Worm (Caenorhabditis elegans) whole organism, L4 larva: ENCODE results near the gene B0294.1.
A peak's percentile ranks its signal among the peaks of the same experiment; 100 is the strongest.

Experiments used
- D1046.2 ChIP-seq: fragments of 200-800 bp; sonication (Bioruptor generic); IDR thresholded peaks from 2 replicates; pipeline ENCODE4 v1.3.6; 2022; ENCODE audit warnings: missing genetic modification characterization, missing compliant biosample characterization
- F49E8.2 ChIP-seq: sonication (generic microtip); optimal IDR thresholded peaks from 2 replicates; lab custom pipeline; 2016; ENCODE audit warnings: missing compliant biosample characterization, mild to moderate bottlenecking, missing genetic modification characterization, borderline replicate concordance
- T20F7.1 ChIP-seq: fragments of 200-800 bp; sonication (Bioruptor generic); optimal IDR thresholded peaks from 2 replicates; lab custom pipeline; 2018; ENCODE audit warnings: mild to moderate bottlenecking, missing genetic modification characterization, missing compliant biosample characterization
- Y48G9A.11 ChIP-seq: fragments of 200-800 bp; sonication (Bioruptor generic); IDR thresholded peaks from 2 replicates; pipeline ENCODE4 v1.3.6; 2022; ENCODE audit warnings: missing genetic modification reagents, missing genetic modification characterization, missing compliant biosample characterization
- ZK337.2 ChIP-seq: fragments of 200-800 bp; sonication (Bioruptor generic); IDR thresholded peaks from 2 replicates; pipeline ENCODE4 v1.3.6; 2022; ENCODE audit warnings: missing genetic modification reagents, missing genetic modification characterization, missing compliant biosample characterization
- ZK546.5 ChIP-seq, 2 experiments: sonication (generic microtip); optimal IDR thresholded peaks; 2 replicates each; lab custom pipeline; 2017; ENCODE audit warnings: missing biosample characterization in 2 of 2, missing genetic modification characterization in 2 of 2
- aha-1 ChIP-seq: fragments of 150-350 bp; peaks from one replicate; lab custom pipeline; 2014; ENCODE audit warnings: missing biosample characterization, missing genetic modification characterization
- aly-2 ChIP-seq: sonication (generic microtip); optimal IDR thresholded peaks from 2 replicates; lab custom pipeline; 2018; ENCODE audit warnings: missing biosample characterization, missing genetic modification characterization
- ama-1 ChIP-seq: fragments of 150-350 bp; optimal IDR thresholded peaks from 2 replicates; lab custom pipeline; 2014; ENCODE audit warnings: inconsistent platforms, mixed read lengths
- ceh-44 ChIP-seq: fragments of 200-800 bp; sonication (Bioruptor generic); IDR thresholded peaks from 2 replicates; pipeline ENCODE4 v1.3.6; 2022; ENCODE audit warnings: missing genetic modification reagents, missing genetic modification characterization, missing compliant biosample characterization
- cey-2 ChIP-seq: sonication (generic microtip); optimal IDR thresholded peaks from 3 replicates; lab custom pipeline; 2017; ENCODE audit warnings: missing genetic modification characterization, mild to moderate bottlenecking, missing compliant biosample characterization, antibody characterized with exemption, borderline replicate concordance; ENCODE audit not compliant: insufficient read depth
- daf-12 ChIP-seq: fragments of 150-350 bp; optimal IDR thresholded peaks from 2 replicates; lab custom pipeline; 2014; ENCODE audit warnings: missing biosample characterization, missing genetic modification reagents, missing genetic modification characterization
- daf-8 ChIP-seq: fragments of 200-800 bp; sonication (Bioruptor generic); IDR thresholded peaks from 2 replicates; pipeline ENCODE4 v1.3.6; 2022; ENCODE audit warnings: missing genetic modification characterization, missing compliant biosample characterization
- dmd-8 ChIP-seq: fragments of 200-800 bp; sonication (Bioruptor generic); IDR thresholded peaks from 2 replicates; pipeline ENCODE4 v1.3.6; 2022; ENCODE audit warnings: missing genetic modification characterization, missing compliant biosample characterization
- duxl-1 ChIP-seq: sonication (generic microtip); optimal IDR thresholded peaks from 2 replicates; lab custom pipeline; 2016; ENCODE audit warnings: mild to moderate bottlenecking, missing genetic modification characterization, moderate library complexity, missing compliant biosample characterization; ENCODE audit not compliant: poor library complexity
- egl-27 ChIP-seq: sonication (generic microtip); optimal IDR thresholded peaks from 3 replicates; lab custom pipeline; 2017; ENCODE audit warnings: missing biosample characterization, missing genetic modification reagents, missing genetic modification characterization
- egl-43 ChIP-seq: fragments of 200-800 bp; sonication (Bioruptor generic); IDR thresholded peaks from 2 replicates; pipeline ENCODE4 v1.3.6; 2022; ENCODE audit warnings: missing genetic modification reagents, missing genetic modification characterization, missing compliant biosample characterization
- fkh-10 ChIP-seq: fragments of 150-350 bp; optimal IDR thresholded peaks from 2 replicates; lab custom pipeline; 2014; ENCODE audit warnings: missing biosample characterization, missing genetic modification reagents, missing genetic modification characterization
- hif-1 ChIP-seq, 2 experiments: sonication (generic microtip); optimal IDR thresholded peaks; 2 replicates each; lab custom pipeline; 2016 to 2017; ENCODE audit warnings: missing compliant biosample characterization in 2 of 2, missing genetic modification characterization in 2 of 2, missing genetic modification reagents in 2 of 2, missing genotype in 2 of 2, mild to moderate bottlenecking in 1 of 2
- lin-1 ChIP-seq: fragments of 200-800 bp; sonication (Bioruptor generic); IDR thresholded peaks from 2 replicates; pipeline ENCODE4 v1.3.6; 2022; ENCODE audit warnings: missing genetic modification reagents, missing genetic modification characterization, missing compliant biosample characterization
- lin-13 ChIP-seq: fragments of 150-350 bp; optimal IDR thresholded peaks from 2 replicates; lab custom pipeline; 2014; ENCODE audit warnings: missing biosample characterization, missing genetic modification reagents, missing genetic modification characterization
- mdt-29 ChIP-seq: fragments of 200-800 bp; sonication (Bioruptor generic); IDR thresholded peaks from 2 replicates; pipeline ENCODE4 v1.3.6; 2022; ENCODE audit warnings: missing genetic modification reagents, missing genetic modification characterization, missing compliant biosample characterization
- mep-1 ChIP-seq: fragments of 150-350 bp; sonication (generic microtip); optimal IDR thresholded peaks from 3 replicates; lab custom pipeline; 2014; ENCODE audit warnings: missing biosample characterization, missing genetic modification characterization
- mes-2 ChIP-seq: sonication (generic microtip); optimal IDR thresholded peaks from 2 replicates; lab custom pipeline; 2016; ENCODE audit warnings: missing genotype, mild to moderate bottlenecking, missing genetic modification characterization, missing compliant biosample characterization; ENCODE audit not compliant: poor library complexity, severe bottlenecking
- nhr-102 ChIP-seq: sonication (generic microtip); optimal IDR thresholded peaks from 2 replicates; lab custom pipeline; 2016; ENCODE audit warnings: mild to moderate bottlenecking, missing genetic modification characterization, moderate library complexity, missing compliant biosample characterization
- nhr-25 ChIP-seq: sonication (generic microtip); optimal IDR thresholded peaks from 2 replicates; lab custom pipeline; 2017; ENCODE audit warnings: missing genetic modification characterization, mild to moderate bottlenecking, missing compliant biosample characterization, antibody characterized with exemption, moderate library complexity, borderline replicate concordance; ENCODE audit not compliant: insufficient read depth
- nhr-76 ChIP-seq: fragments of 150-350 bp; optimal IDR thresholded peaks from 2 replicates; lab custom pipeline; 2014; ENCODE audit warnings: missing biosample characterization, missing genetic modification characterization
- php-3 ChIP-seq: fragments of 200-800 bp; sonication (Bioruptor generic); IDR thresholded peaks from 2 replicates; pipeline ENCODE4 v1.3.6; 2022; ENCODE audit warnings: missing genetic modification reagents, missing genetic modification characterization, missing compliant biosample characterization
- saeg-2 ChIP-seq: fragments of 200-800 bp; sonication (Bioruptor generic); IDR thresholded peaks from 2 replicates; pipeline ENCODE4 v1.3.6; 2022; ENCODE audit warnings: missing genetic modification reagents, missing genetic modification characterization, missing compliant biosample characterization
- set-16 ChIP-seq: fragments of 200-800 bp; sonication (Bioruptor generic); IDR thresholded peaks from 2 replicates; pipeline ENCODE4 v1.3.6; 2022; ENCODE audit warnings: missing genetic modification reagents, missing genetic modification characterization, missing compliant biosample characterization
- snpc-4 ChIP-seq: fragments of 150-350 bp; optimal IDR thresholded peaks from 2 replicates; lab custom pipeline; 2014; ENCODE audit warnings: missing biosample characterization, missing genetic modification characterization
- tag-97 ChIP-seq: fragments of 200-800 bp; sonication (Bioruptor generic); IDR thresholded peaks from 2 replicates; pipeline ENCODE4 v1.3.6; 2022; ENCODE audit warnings: missing genetic modification characterization, missing compliant biosample characterization
- tra-1 ChIP-seq: fragments of 200-800 bp; sonication (Bioruptor generic); IDR thresholded peaks from 2 replicates; pipeline ENCODE4 v1.3.6; 2022; ENCODE audit warnings: missing genetic modification reagents, missing genetic modification characterization, missing compliant biosample characterization
- unc-130 ChIP-seq: sonication (generic microtip); optimal IDR thresholded peaks from 2 replicates; lab custom pipeline; 2016; ENCODE audit warnings: missing genetic modification reagents, missing genetic modification characterization, missing compliant biosample characterization
- unc-62 ChIP-seq, 3 experiments: fragments of 150-350 bp in 1 of 3; sonication (generic microtip); optimal IDR thresholded peaks in 2 of 3; peaks in 1 of 3; 1 replicate in 1 of 3; 2 replicates in 2 of 3; lab custom pipeline; 2014 to 2017; ENCODE audit warnings: missing biosample characterization in 3 of 3, missing genetic modification characterization in 3 of 3, missing genetic modification reagents in 3 of 3, missing genotype in 1 of 3
- zfp-3 ChIP-seq: fragments of 200-800 bp; sonication (Bioruptor generic); conservative IDR thresholded peaks from 2 replicates; pipeline ENCODE4 v1.3.6; 2022; ENCODE audit warnings: missing genetic modification reagents, missing genetic modification characterization, missing compliant biosample characterization

The B0294.1 gene

DNA sequence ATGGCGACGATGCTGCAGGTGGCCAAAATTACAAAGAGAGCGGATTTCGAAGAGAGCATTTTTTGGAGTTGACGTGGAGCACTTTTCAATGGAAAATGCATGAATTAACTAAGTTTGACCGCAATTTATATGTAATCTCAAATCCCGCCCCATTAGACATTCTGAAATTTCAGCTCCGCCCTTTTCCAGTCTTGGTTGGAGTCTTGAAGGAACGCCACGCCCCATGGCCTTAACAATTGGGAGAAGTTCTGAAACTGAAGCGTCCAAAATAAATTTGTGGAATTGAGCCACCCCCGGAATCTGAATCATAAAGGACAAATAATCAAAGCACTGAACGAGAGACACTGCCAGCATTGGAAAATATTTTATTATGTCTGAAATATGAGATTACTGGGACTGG lies at the start of gene B0294.1:
Gene B0294.1 (minus strand): TSS at position 101 of the 400 bp plus-strand sequence.
- TF ChIP-seq set-16 (GFP tag; lab: Robert Waterston, UW) (no peak), nhr-102 (tag; lab: Kevin White, UChicago) (no peak), saeg-2 (no peak), egl-27 (tag; lab: Kevin White, UChicago) (no peak), mdt-29 (GFP tag; lab: Robert Waterston, UW) (no peak), daf-12 (tag; lab: Kevin White, UChicago) (no peak)

DNA sequence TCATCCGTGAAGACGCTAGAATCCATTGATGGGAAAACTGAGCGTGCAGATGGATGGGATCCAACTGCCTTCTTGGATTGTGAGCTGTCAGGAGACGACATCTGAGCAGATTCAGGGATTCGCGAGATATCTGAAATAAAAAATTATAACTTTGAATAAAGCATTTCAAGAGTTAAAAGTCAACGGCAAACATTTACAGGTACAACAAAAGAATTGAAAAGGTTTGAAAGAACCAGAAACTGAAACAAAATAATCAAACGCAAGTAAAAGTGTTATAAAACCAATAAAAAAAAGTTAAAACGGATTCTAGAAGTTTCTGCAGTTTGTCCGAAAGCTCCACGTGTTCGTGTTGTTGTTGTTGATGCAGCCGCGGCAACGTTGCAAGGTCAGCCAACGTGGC lies 42.7 kb upstream of the B0294.1 start, which contains the start of gene Y59E1A.4:
Gene Y59E1A.4 (minus strand): TSS at position 101 of the 400 bp plus-strand sequence.
- no peak for TF ChIP-seq zfp-3 (GFP tag; lab: Robert Waterston, UW)
- TF ChIP-seq ZK337.2 (GFP tag; lab: Robert Waterston, UW) = no peak
- no peak for TF ChIP-seq T20F7.1
- no peak for TF ChIP-seq D1046.2
- TF ChIP-seq lin-1 (GFP tag; lab: Robert Waterston, UW) = no peak
- TF ChIP-seq ama-1 (lab: Kevin White, UChicago) = no peak
- TF ChIP-seq unc-130 (GFP tag; lab: Kevin White, UChicago) = no peak
- no peak for TF ChIP-seq egl-27 (tag; lab: Kevin White, UChicago)
- TF ChIP-seq nhr-102 (tag; lab: Kevin White, UChicago) = no peak
- no peak for TF ChIP-seq mes-2 (tag; lab: Kevin White, UChicago)
- no peak for TF ChIP-seq Y48G9A.11 (GFP tag; lab: Robert Waterston, UW)

DNA sequence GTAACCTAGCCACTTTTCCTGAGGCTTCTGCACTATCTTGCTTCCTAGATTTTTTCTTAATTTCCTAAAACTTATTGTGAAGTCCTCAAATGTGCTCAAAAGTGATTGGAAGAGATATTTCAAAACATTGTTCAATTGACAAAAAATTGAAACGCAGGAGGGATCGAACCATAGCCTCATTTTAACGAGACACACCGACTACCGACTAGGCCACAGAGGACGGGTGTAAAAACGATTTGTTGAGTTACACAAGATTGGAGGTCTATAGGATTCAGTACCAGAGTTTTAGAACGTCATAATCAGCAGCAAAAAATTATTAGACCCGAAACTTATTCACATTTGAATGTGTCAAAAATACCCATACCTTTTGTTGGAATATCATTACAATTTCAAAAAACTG lies 42.1 kb upstream of the B0294.1 start:
- no peak for TF ChIP-seq nhr-76 (tag; lab: Kevin White, UChicago)
- TF ChIP-seq lin-13 (GFP tag; lab: Kevin White, UChicago) = peak; percentile 1
- TF ChIP-seq ama-1 (lab: Kevin White, UChicago) = no peak
- no peak for TF ChIP-seq daf-12 (tag; lab: Kevin White, UChicago)
- peak; percentile 54 for TF ChIP-seq duxl-1 (tag; lab: Kevin White, UChicago)
- TF ChIP-seq ZK337.2 (GFP tag; lab: Robert Waterston, UW) = no peak
- TF ChIP-seq egl-43 (GFP tag; lab: Robert Waterston, UW) = no peak

DNA sequence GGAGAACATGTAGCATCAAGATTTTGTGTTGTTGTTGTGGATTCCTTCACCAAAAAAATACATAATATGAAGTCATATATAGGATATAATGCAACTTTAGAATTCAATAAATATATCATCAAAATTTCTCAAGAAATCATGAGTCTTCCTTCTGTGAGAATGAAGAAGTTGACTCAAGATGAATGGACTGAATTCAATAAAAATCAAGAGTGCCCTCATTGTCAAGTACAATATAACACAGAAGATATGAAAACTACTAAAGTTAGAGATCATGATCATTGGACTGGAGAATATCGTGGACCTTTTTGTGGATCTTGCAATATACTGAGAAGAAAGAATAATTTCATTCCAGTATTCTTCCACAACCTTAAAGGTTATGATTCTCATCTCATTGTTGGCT lies 38.3 kb upstream of the B0294.1 start:
- TF ChIP-seq nhr-25 (no peak), aha-1 (tag; lab: Kevin White, UChicago) (peak; percentile 67), unc-62 (GFP tag; optimal IDR thresholded peaks at IDR 0.05 in 1 of 2; lab: Kevin White, UChicago) (peak in 1 of 2 experiments; percentile 95), unc-62 (tag; optimal IDR thresholded peaks at IDR 0.05; lab: Kevin White, UChicago) (no peak)

DNA sequence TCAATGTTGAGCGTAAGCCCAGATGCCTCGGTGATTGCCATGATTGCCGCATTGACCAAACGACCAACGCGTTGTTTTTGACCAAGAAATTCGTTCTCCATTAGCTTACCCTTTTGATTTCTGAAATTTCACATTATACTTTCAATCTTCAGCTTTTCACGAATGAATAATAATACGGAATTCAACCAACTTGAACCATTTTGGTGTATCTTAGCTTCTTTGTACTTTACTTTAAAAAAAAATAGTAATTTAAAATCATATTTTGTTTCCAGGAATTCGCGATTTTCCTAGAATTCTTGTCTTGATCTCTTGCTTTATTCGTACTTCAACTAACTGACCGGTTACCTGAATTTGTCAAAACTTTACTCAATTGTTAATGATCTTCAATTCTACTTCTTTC lies 27.0 kb upstream of the B0294.1 start, which contains the start of gene ZC53.2:
Gene ZC53.2 (minus strand): TSS at position 101 of the 400 bp plus-strand sequence.
- TF ChIP-seq Y48G9A.11 (GFP tag; lab: Robert Waterston, UW) (no peak), zfp-3 (GFP tag; lab: Robert Waterston, UW) (no peak), F49E8.2 (no peak), cey-2 (tag; lab: Kevin White, UChicago) (no peak), fkh-10 (GFP tag; lab: Kevin White, UChicago) (no peak), daf-8 (GFP tag; lab: Robert Waterston, UW) (no peak), tag-97 (GFP tag; lab: Robert Waterston, UW) (no peak)

DNA sequence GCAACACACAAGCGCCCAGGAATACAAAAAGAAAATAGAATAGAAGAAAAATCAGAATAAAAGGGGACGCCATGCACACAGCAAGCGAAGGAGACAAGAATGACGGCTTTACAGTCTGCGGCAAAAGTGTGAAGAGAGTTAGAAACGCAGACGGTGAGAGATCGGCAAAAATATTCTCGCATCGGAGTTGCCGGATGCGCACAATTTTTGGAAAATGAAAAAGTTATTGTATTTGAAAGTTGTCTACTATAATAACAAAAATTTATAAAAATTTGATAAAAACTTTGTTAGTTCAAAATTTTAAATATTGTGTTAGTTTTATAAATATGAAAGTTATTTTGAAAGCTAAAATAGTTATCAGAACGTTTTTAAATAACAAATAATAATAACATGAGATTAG lies 25.2 kb upstream of the B0294.1 start, which contains the start of gene ZC53.22:
Gene ZC53.22 (minus strand): TSS at position 101 of the 400 bp plus-strand sequence.
- no peak for TF ChIP-seq php-3
- no peak for TF ChIP-seq tra-1 (GFP tag; lab: Robert Waterston, UW)
- TF ChIP-seq mep-1 (tag; lab: Kevin White, UChicago) = no peak
- no peak for TF ChIP-seq ZK546.5 (tag; optimal IDR thresholded peaks at IDR 0.05; lab: Kevin White, UChicago)
- TF ChIP-seq mdt-29 (GFP tag; lab: Robert Waterston, UW) = no peak
- TF ChIP-seq daf-12 (tag; lab: Kevin White, UChicago) = no peak
- TF ChIP-seq unc-130 (GFP tag; lab: Kevin White, UChicago) = no peak
- TF ChIP-seq dmd-8 (GFP tag; lab: Robert Waterston, UW) = no peak
- no peak for TF ChIP-seq hif-1 (tag; optimal IDR thresholded peaks at IDR 0.05; lab: Kevin White, UChicago)
- TF ChIP-seq aly-2 (tag; lab: Kevin White, UChicago) = no peak
- TF ChIP-seq snpc-4 (tag; lab: Kevin White, UChicago) = no peak
- no peak for TF ChIP-seq ceh-44 (GFP tag; lab: Robert Waterston, UW)
- TF ChIP-seq, all 104 proteins: peak for 0
